Fruit fly (Drosophila melanogaster): ENCODE measurements around the gene Dmtn.

DNA sequence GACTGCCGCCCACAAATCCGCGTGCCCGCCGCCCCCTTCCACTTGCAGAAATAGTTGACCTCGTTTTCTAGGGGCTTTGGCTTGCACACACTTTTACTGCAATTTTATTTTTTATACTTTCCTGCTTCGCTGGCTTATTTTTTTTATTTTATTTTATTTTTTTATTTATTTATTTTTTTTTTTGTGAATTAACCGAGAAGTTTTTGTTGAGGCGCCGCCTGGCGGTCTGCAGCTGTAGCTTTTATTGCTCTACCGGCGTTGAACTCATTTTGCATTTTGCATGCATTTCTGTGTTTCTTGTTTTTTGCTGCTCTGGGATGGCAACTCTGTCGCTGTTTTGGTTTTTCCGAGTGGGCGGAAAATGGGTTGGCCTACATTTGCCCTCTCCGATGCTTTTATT lies 24.0 kb upstream of the Dmtn start:
- TF ChIP-seq CG6276 (GFP tag; optimal IDR thresholded peaks at IDR 0.05) = peak; percentile 66
- no peak for TF ChIP-seq Hr39 (GFP tag; optimal IDR thresholded peaks at IDR 0.05)
- peak; percentile 69 for TF ChIP-seq CG15336 (GFP tag; IDR thresholded peaks at IDR 0.05)
- TF ChIP-seq CG16779 (tag; optimal IDR thresholded peaks at IDR 0.05) = no peak
- TF ChIP-seq CG6163 (GFP tag; IDR thresholded peaks at IDR 0.05) = peak; percentile 58; the same call in 2 of the 3 replicates
- no peak for TF ChIP-seq Lpt (GFP tag; optimal IDR thresholded peaks at IDR 0.05)
- TF ChIP-seq net (GFP tag; optimal IDR thresholded peaks at IDR 0.05) = no peak
- TF ChIP-seq svp (GFP tag) = no peak
- no peak for TF ChIP-seq Blimp-1 (GFP tag; optimal IDR thresholded peaks at IDR 0.05)
- no peak for TF ChIP-seq Sox102F (GFP tag; optimal IDR thresholded peaks at IDR 0.05)

Measured in whole organism, prepupa.